Worm (Caenorhabditis elegans) whole organism, L3 larva: ENCODE measurements around the gene mltn-11.
A peak's percentile ranks its signal among the peaks of the same experiment; 100 is the strongest.

ENCODE experiments used
- R02D3.7 ChIP-seq: fragments of 150-350 bp; optimal IDR thresholded peaks from 2 replicates; lab custom pipeline; 2014; ENCODE audit warnings: missing biosample characterization, missing genetic modification characterization
- ama-1 ChIP-seq: fragments of 150-350 bp; optimal IDR thresholded peaks from 2 replicates; lab custom pipeline; 2018
- ceh-16 ChIP-seq: sonication (generic microtip); optimal IDR thresholded peaks from 2 replicates; lab custom pipeline; 2017; ENCODE audit warnings: missing biosample characterization, missing genetic modification characterization
- ceh-28 ChIP-seq: fragments of 150-350 bp; optimal IDR thresholded peaks from 2 replicates; lab custom pipeline; 2014; ENCODE audit warnings: missing biosample characterization, missing genetic modification reagents, missing genetic modification characterization
- daf-12 ChIP-seq: fragments of 150-350 bp; optimal IDR thresholded peaks from 2 replicates; lab custom pipeline; 2014; ENCODE audit warnings: missing biosample characterization, missing genetic modification reagents, missing genetic modification characterization
- egl-27 ChIP-seq: sonication (generic microtip); optimal IDR thresholded peaks from 4 replicates; lab custom pipeline; 2017; ENCODE audit warnings: missing biosample characterization, missing genetic modification reagents, missing genetic modification characterization
- egl-5 ChIP-seq: fragments of 150-350 bp; optimal IDR thresholded peaks from 2 replicates; lab custom pipeline; 2017; ENCODE audit warnings: missing biosample characterization, missing genetic modification reagents, missing genetic modification characterization, inconsistent platforms
- elt-1 ChIP-seq: fragments of 150-350 bp; optimal IDR thresholded peaks from 2 replicates; lab custom pipeline; 2014; ENCODE audit warnings: missing biosample characterization, missing genetic modification characterization
- elt-2 ChIP-seq: sonication (generic microtip); optimal IDR thresholded peaks from 2 replicates; lab custom pipeline; 2016; ENCODE audit warnings: missing genetic modification reagents, mild to moderate bottlenecking, missing genetic modification characterization, missing compliant biosample characterization
- eor-1 ChIP-seq, 2 experiments: fragments of 150-350 bp; optimal IDR thresholded peaks; 2 replicates each; lab custom pipeline; 2014 to 2018; ENCODE audit warnings: missing biosample characterization in 2 of 2, missing genetic modification characterization in 2 of 2
- fkh-10 ChIP-seq: sonication (generic microtip); optimal IDR thresholded peaks from 2 replicates; lab custom pipeline; 2017; ENCODE audit warnings: missing biosample characterization, missing genetic modification reagents, missing genetic modification characterization
- fos-1 ChIP-seq: fragments of 150-350 bp; optimal IDR thresholded peaks from 2 replicates; lab custom pipeline; 2014; ENCODE audit warnings: missing biosample characterization, missing genetic modification characterization
- hmg-11 ChIP-seq: sonication (generic microtip); optimal IDR thresholded peaks from 2 replicates; lab custom pipeline; 2016; ENCODE audit warnings: missing genetic modification characterization, missing compliant biosample characterization
- jun-1 ChIP-seq: fragments of 150-350 bp; optimal IDR thresholded peaks from 2 replicates; lab custom pipeline; 2014; ENCODE audit warnings: missing biosample characterization, missing genetic modification reagents, missing genetic modification characterization
- lin-15B ChIP-seq: fragments of 150-350 bp; optimal IDR thresholded peaks from 2 replicates; lab custom pipeline; 2014; ENCODE audit warnings: missing biosample characterization, missing genetic modification characterization
- lin-39 ChIP-seq: fragments of 150-350 bp; optimal IDR thresholded peaks from 2 replicates; lab custom pipeline; 2018; ENCODE audit warnings: missing biosample characterization, missing genetic modification reagents, missing genetic modification characterization
- lsy-12 ChIP-seq: sonication (generic microtip); optimal IDR thresholded peaks from 2 replicates; lab custom pipeline; 2016; ENCODE audit warnings: mild to moderate bottlenecking, missing genetic modification characterization, missing compliant biosample characterization
- mml-1 ChIP-seq: fragments of 150-350 bp; sonication (generic microtip); optimal IDR thresholded peaks from 3 replicates; lab custom pipeline; 2014; ENCODE audit warnings: missing biosample characterization, missing genetic modification characterization
- nhr-12 ChIP-seq: fragments of 150-350 bp; optimal IDR thresholded peaks from 2 replicates; lab custom pipeline; 2014; ENCODE audit warnings: missing biosample characterization, missing genetic modification characterization
- nhr-23 ChIP-seq: fragments of 150-350 bp; optimal IDR thresholded peaks from 2 replicates; lab custom pipeline; 2014; ENCODE audit warnings: missing biosample characterization, missing genetic modification reagents, missing genetic modification characterization
- nhr-43 ChIP-seq: sonication (generic microtip); optimal IDR thresholded peaks from 2 replicates; lab custom pipeline; 2016; ENCODE audit warnings: mild to moderate bottlenecking, missing genetic modification characterization, missing compliant biosample characterization; ENCODE audit not compliant: poor library complexity, severe bottlenecking
- nhr-67 ChIP-seq: fragments of 150-350 bp; optimal IDR thresholded peaks from 2 replicates; lab custom pipeline; 2014; ENCODE audit warnings: missing biosample characterization, missing genetic modification characterization
- nhr-77 ChIP-seq: fragments of 150-350 bp; optimal IDR thresholded peaks from 2 replicates; lab custom pipeline; 2014; ENCODE audit warnings: missing biosample characterization, missing genetic modification characterization
- skn-1 ChIP-seq: fragments of 150-350 bp; optimal IDR thresholded peaks from 2 replicates; lab custom pipeline; 2014; ENCODE audit warnings: missing biosample characterization, missing genetic modification characterization
- snpc-4 ChIP-seq: fragments of 150-350 bp; optimal IDR thresholded peaks from 2 replicates; lab custom pipeline; 2014; ENCODE audit warnings: missing biosample characterization, missing genetic modification characterization
- tbx-2 ChIP-seq: sonication (generic microtip); optimal IDR thresholded peaks from 2 replicates; lab custom pipeline; 2016; ENCODE audit warnings: mild to moderate bottlenecking, missing genetic modification characterization, missing compliant biosample characterization
- unc-39 ChIP-seq: sonication (generic microtip); optimal IDR thresholded peaks from 4 replicates; lab custom pipeline; 2017; ENCODE audit warnings: missing biosample characterization, missing genetic modification characterization
- zag-1 ChIP-seq: fragments of 150-350 bp; optimal IDR thresholded peaks from 2 replicates; lab custom pipeline; 2014; ENCODE audit warnings: missing biosample characterization, missing genetic modification characterization
- ztf-11 ChIP-seq: fragments of 150-350 bp; optimal IDR thresholded peaks from 2 replicates; lab custom pipeline; 2014; ENCODE audit warnings: missing biosample characterization, missing genetic modification characterization
- ztf-4 ChIP-seq: fragments of 150-350 bp; optimal IDR thresholded peaks from 2 replicates; lab custom pipeline; 2014; ENCODE audit warnings: missing biosample characterization, missing genetic modification characterization

The mltn-11 gene

DNA sequence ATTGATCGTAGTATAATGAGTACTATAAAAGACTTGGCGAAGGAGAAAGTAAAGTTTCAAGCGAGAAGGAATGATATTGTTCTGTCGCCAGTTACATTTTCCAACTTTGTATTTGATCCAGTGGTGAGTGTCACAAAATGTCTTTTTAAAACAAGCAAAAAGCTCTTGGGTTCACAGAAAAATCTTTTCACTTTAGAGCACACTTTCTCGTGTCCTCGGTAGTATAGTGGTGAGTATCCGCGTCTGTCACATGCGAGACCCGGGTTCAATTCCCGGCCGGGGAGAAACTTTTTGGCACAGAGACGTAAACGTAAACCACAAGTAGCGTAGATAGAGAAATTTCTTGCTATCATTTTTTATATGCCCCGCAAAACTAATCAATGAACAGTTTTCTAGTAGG lies 4.4 kb downstream of the mltn-11 start:
- no peak for TF ChIP-seq nhr-23 (tag; lab: Kevin White, UChicago)
- TF ChIP-seq elt-2: peak; percentile 32

ce11 chrV:16643558-16643957 lies 7.6 kb downstream of the mltn-11 start, which contains the start of gene srw-77:
srw-77 (minus strand) TSS chrV:16643658.
- TF ChIP-seq daf-12 (no peak), mml-1 (tag; lab: Kevin White, UChicago) (no peak), ztf-4 (tag; lab: Kevin White, UChicago) (no peak), nhr-12 (tag; lab: Kevin White, UChicago) (no peak), fkh-10 (GFP tag; lab: Kevin White, UChicago) (no peak), nhr-67 (tag; lab: Kevin White, UChicago) (no peak), skn-1 (tag; lab: Kevin White, UChicago) (no peak), snpc-4 (tag; lab: Kevin White, UChicago) (no peak), jun-1 (tag; lab: Kevin White, UChicago) (no peak), unc-39 (tag; lab: Kevin White, UChicago) (no peak), ama-1 (lab: Kevin White, UChicago) (no peak), ceh-28 (tag; lab: Kevin White, UChicago) (no peak), elt-1 (tag; lab: Kevin White, UChicago) (no peak), egl-27 (tag; lab: Kevin White, UChicago) (no peak), lsy-12 (no peak), zag-1 (tag; lab: Kevin White, UChicago) (no peak), R02D3.7 (tag; lab: Kevin White, UChicago) (no peak), egl-5 (tag; lab: Kevin White, UChicago) (no peak), nhr-77 (tag; lab: Kevin White, UChicago) (no peak)

DNA sequence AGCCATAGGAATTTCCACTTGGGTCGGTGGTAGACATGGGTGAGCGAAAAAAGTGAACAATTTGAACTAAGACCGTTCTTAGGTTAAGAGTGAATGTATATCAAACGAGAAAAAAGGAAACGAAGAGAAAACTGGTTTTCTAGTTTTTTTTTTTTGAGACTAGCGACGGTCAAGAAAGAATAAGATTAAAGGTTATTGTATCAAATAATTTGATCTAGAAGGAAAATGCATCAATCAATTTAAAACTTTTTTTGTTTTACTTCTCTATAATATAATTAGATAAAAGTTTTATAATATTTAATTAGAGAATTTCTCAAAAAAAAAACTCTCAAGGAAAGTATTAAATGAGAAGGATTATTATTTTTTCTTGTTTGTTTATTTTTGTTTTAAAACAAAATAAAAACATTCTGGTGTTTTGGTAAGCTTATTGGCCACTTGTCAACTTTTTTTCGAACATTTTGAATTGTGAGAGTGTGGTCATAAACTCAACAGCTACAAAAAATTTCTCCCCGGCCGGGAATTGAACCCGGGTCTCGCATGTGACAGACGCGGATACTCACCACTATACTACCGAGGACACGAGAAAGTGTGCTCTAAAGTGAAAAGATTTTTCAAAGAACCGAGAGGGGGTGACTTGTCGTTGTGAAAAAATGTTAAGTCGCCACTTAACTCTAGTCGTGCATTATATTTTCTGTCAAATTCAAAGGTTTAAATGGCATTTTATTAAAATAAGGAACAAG lies 9.4 kb downstream of the mltn-11 start, which contains the start of gene W06G6.17:
Gene W06G6.17, minus strand, starts transcription at position 51 of the 740 bp plus-strand sequence.
- TF ChIP-seq elt-2 (peak; percentile 11), tbx-2 (tag; lab: Kevin White, UChicago) (no peak)

ce11 chrV:16646372-16646771 lies 10.4 kb downstream of the mltn-11 start, which contains the start of gene W06G6.9:
W06G6.9 (minus strand) TSS chrV:16646472.
- no peak for TF ChIP-seq lin-39 (tag; lab: Kevin White, UChicago)
- no peak for TF ChIP-seq ceh-16 (tag; lab: Kevin White, UChicago)
- TF ChIP-seq fkh-10 (GFP tag; lab: Kevin White, UChicago): no peak
- no peak for TF ChIP-seq mml-1 (tag; lab: Kevin White, UChicago)
- TF ChIP-seq nhr-43: no peak

- TF ChIP-seq ztf-11 (tag; lab: Kevin White, UChicago) (no peak), hmg-11 (tag; lab: Kevin White, UChicago) (no peak), eor-1 (tag; optimal IDR thresholded peaks at IDR 0.05; lab: Kevin White, UChicago) (no peak), fos-1 (tag; lab: Kevin White, UChicago) (no peak), jun-1 (tag; lab: Kevin White, UChicago) (no peak)
Observed at ce11 chrV:16647093-16647492, 11.1 kb downstream of the mltn-11 start, which contains the start of gene W06G6.10. W06G6.10 (minus strand) TSS chrV:16647193.

ce11 chrV:16648317-16649018 lies 12.5 kb downstream of the mltn-11 start, which contains the start of gene W06G6.20:
W06G6.20 (minus strand) TSS chrV:16648367.
- no peak for TF ChIP-seq mml-1 (tag; lab: Kevin White, UChicago)
- TF ChIP-seq elt-2: peak; percentile 12
- no peak for TF ChIP-seq nhr-43
- TF ChIP-seq lin-15B: no peak
- no peak for TF ChIP-seq fkh-10 (GFP tag; lab: Kevin White, UChicago)
- TF ChIP-seq egl-5 (tag; lab: Kevin White, UChicago): no peak
